Fruit fly (Drosophila melanogaster) whole organism, embryonic: ENCODE measurements around the gene cnc.

Experiments
- Blimp-1 ChIP-seq: fragments of 200-800 bp; sonication (Bioruptor generic); optimal IDR thresholded peaks from 3 replicates; lab custom pipeline; 2018; ENCODE audit warnings: missing biosample characterization, missing genetic modification characterization, mild to moderate bottlenecking, moderate library complexity, missing genetic modification reagents
- CG13287 ChIP-seq: fragments of 200-800 bp; sonication (Bioruptor generic); IDR thresholded peaks from 2 replicates; pipeline ENCODE4 v1.3.6; 2022; ENCODE audit warnings: missing biosample characterization, missing genetic modification characterization; ENCODE audit not compliant: partially characterized antibody
- CG15514 ChIP-seq: fragments of 200-800 bp; sonication (Bioruptor generic); optimal IDR thresholded peaks from 3 replicates; lab custom pipeline; 2017; ENCODE audit warnings: missing biosample characterization, missing genetic modification characterization, mild to moderate bottlenecking, moderate library complexity, missing genetic modification reagents
- CG1832 ChIP-seq: fragments of 200-800 bp; sonication (Bioruptor generic); optimal IDR thresholded peaks from 2 replicates; lab custom pipeline; 2017; ENCODE audit warnings: missing biosample characterization, mild to moderate bottlenecking, missing genetic modification characterization, inconsistent platforms
- CG2199 ChIP-seq: fragments of 200-800 bp; sonication (Bioruptor generic); IDR thresholded peaks from 3 replicates; pipeline ENCODE4 v1.3.6; 2022; ENCODE audit warnings: missing biosample characterization, missing genetic modification characterization
- CG30431 ChIP-seq: fragments of 200-800 bp; sonication (Bioruptor generic); optimal IDR thresholded peaks from 2 replicates; lab custom pipeline; 2017; ENCODE audit warnings: missing biosample characterization, missing genetic modification characterization
- CG32767 ChIP-seq: fragments of 200-800 bp; sonication (Bioruptor generic); IDR thresholded peaks from 2 replicates; pipeline ENCODE4 v1.3.6; 2022; ENCODE audit warnings: missing biosample characterization, missing genetic modification characterization
- CG43689 ChIP-seq: fragments of 200-800 bp; sonication (Bioruptor generic); IDR thresholded peaks from 2 replicates; pipeline ENCODE4 v1.3.6; 2022; ENCODE audit warnings: missing biosample characterization, missing genetic modification characterization
- CG6175 ChIP-seq: fragments of 200-800 bp; sonication (Bioruptor generic); IDR thresholded peaks from 3 replicates; pipeline ENCODE4 v1.3.6; 2022; ENCODE audit warnings: missing biosample characterization, missing genetic modification characterization
- CG6654 ChIP-seq: fragments of 200-800 bp; sonication (Bioruptor generic); optimal IDR thresholded peaks from 2 replicates; lab custom pipeline; 2017; ENCODE audit warnings: missing biosample characterization, mild to moderate bottlenecking, missing genetic modification characterization
- CG6791 ChIP-seq: fragments of 200-800 bp; sonication (Bioruptor generic); IDR thresholded peaks from 3 replicates; pipeline ENCODE4 v1.3.6; 2022; ENCODE audit warnings: missing biosample characterization, missing genetic modification characterization; ENCODE audit not compliant: partially characterized antibody
- CG7987 ChIP-seq: fragments of 200-800 bp; sonication (Bioruptor generic); optimal IDR thresholded peaks from 2 replicates; lab custom pipeline; 2018; ENCODE audit warnings: missing biosample characterization, mild to moderate bottlenecking, missing genetic modification characterization, moderate library complexity
- CG9727 ChIP-seq: fragments of 200-800 bp; sonication (Bioruptor generic); optimal IDR thresholded peaks from 3 replicates; lab custom pipeline; 2017; ENCODE audit warnings: missing biosample characterization, mild to moderate bottlenecking, missing genetic modification characterization
- CoRest ChIP-seq: fragments of 200-800 bp; sonication (Bioruptor generic); optimal IDR thresholded peaks from 3 replicates; lab custom pipeline; 2018; ENCODE audit warnings: missing biosample characterization, mild to moderate bottlenecking, missing genetic modification characterization, moderate library complexity
- CrebB ChIP-seq: fragments of 200-800 bp; sonication (Bioruptor generic); optimal IDR thresholded peaks from 3 replicates; lab custom pipeline; 2018; ENCODE audit warnings: missing biosample characterization, mild to moderate bottlenecking, missing genetic modification characterization
- Dref ChIP-seq: fragments of 200-800 bp; sonication (Bioruptor generic); IDR thresholded peaks from 2 replicates; pipeline ENCODE4 v1.3.6; 2022; ENCODE audit warnings: missing biosample characterization, missing genetic modification characterization
- Ets97D ChIP-seq: fragments of 200-800 bp; sonication (Bioruptor generic); optimal IDR thresholded peaks from 3 replicates; lab custom pipeline; 2016; ENCODE audit warnings: missing biosample characterization, missing genetic modification characterization
- HmgD ChIP-seq: fragments of 200-800 bp; sonication (Bioruptor generic); optimal IDR thresholded peaks from 3 replicates; lab custom pipeline; 2016; ENCODE audit warnings: missing biosample characterization, missing genetic modification characterization
- MBD-R2 ChIP-seq: fragments of 200-800 bp; sonication (Bioruptor generic); IDR thresholded peaks from 2 replicates; pipeline ENCODE4 v1.3.6; 2022; ENCODE audit warnings: missing biosample characterization, missing genetic modification characterization
- Med ChIP-seq: fragments of 200-800 bp; sonication (Bioruptor generic); peaks from one replicate; lab custom pipeline; 2016; ENCODE audit warnings: missing biosample characterization, missing genetic modification characterization, mild to moderate bottlenecking, inconsistent platforms, moderate library complexity
- Nf-YB ChIP-seq: fragments of 200-800 bp; sonication (Bioruptor generic); optimal IDR thresholded peaks from 3 replicates; lab custom pipeline; 2019; ENCODE audit warnings: missing biosample characterization, mild to moderate bottlenecking, missing genetic modification characterization, moderate library complexity
- Nf-YC ChIP-seq: fragments of 200-800 bp; optimal IDR thresholded peaks from 3 replicates; lab custom pipeline; 2019; ENCODE audit warnings: missing biosample characterization, mild to moderate bottlenecking, missing genetic modification characterization, moderate library complexity
- Oli ChIP-seq: fragments of 200-800 bp; sonication (Bioruptor generic); optimal IDR thresholded peaks from 2 replicates; lab custom pipeline; 2018; ENCODE audit warnings: missing biosample characterization, mild to moderate bottlenecking, missing genetic modification characterization, moderate library complexity
- Pdp1 ChIP-seq, 2 experiments: fragments of 200-800 bp; sonication (Bioruptor generic); optimal IDR thresholded peaks; 3 replicates each; lab custom pipeline; 2016; ENCODE audit warnings: missing biosample characterization in 2 of 2, missing genetic modification characterization in 2 of 2, mild to moderate bottlenecking in 1 of 2, moderate library complexity in 1 of 2
- Rx ChIP-seq: fragments of 200-800 bp; sonication (Bioruptor generic); IDR thresholded peaks from 2 replicates; pipeline ENCODE4 v1.3.6; 2022; ENCODE audit warnings: missing biosample characterization, missing genetic modification characterization
- Trl ChIP-seq, 3 experiments: fragments of >200 bp in 2 of 3; fragments of 200-800 bp in 1 of 3; sonication (Bioruptor generic) in 1 of 3; optimal IDR thresholded peaks; 2 replicates in 1 of 3; 3 replicates in 2 of 3; lab custom pipeline; 2016 to 2017; ENCODE audit warnings: missing biosample characterization in 1 of 3, missing genetic modification characterization in 1 of 3
- ab ChIP-seq: fragments of 200-800 bp; sonication (Bioruptor generic); optimal IDR thresholded peaks from 2 replicates; lab custom pipeline; 2016; ENCODE audit warnings: missing biosample characterization, missing genetic modification characterization
- amos ChIP-seq: fragments of 200-800 bp; sonication (Bioruptor generic); IDR thresholded peaks from 2 replicates; pipeline ENCODE4 v1.3.6; 2022; ENCODE audit warnings: missing biosample characterization, missing genetic modification characterization; ENCODE audit not compliant: partially characterized antibody
- bowl ChIP-seq: fragments of 200-800 bp; sonication (Bioruptor generic); IDR thresholded peaks from 2 replicates; pipeline ENCODE4 v1.3.6; 2022; ENCODE audit warnings: missing biosample characterization, missing genetic modification characterization
- cg ChIP-seq: fragments of 200-800 bp; sonication (Bioruptor generic); optimal IDR thresholded peaks from 3 replicates; lab custom pipeline; 2019; ENCODE audit warnings: missing biosample characterization, mild to moderate bottlenecking, missing genetic modification characterization, moderate library complexity
- chif ChIP-seq, 2 experiments: fragments of 200-800 bp; sonication (Bioruptor generic); optimal IDR thresholded peaks; 3 replicates each; lab custom pipeline; 2016; ENCODE audit warnings: missing biosample characterization in 2 of 2, missing genetic modification characterization in 2 of 2
- crc ChIP-seq: fragments of 200-800 bp; sonication (Bioruptor generic); optimal IDR thresholded peaks from 2 replicates; lab custom pipeline; 2016; ENCODE audit warnings: missing biosample characterization, missing genetic modification characterization
- gcm ChIP-seq: fragments of 200-800 bp; sonication (Bioruptor generic); optimal IDR thresholded peaks from 2 replicates; lab custom pipeline; 2019; ENCODE audit warnings: missing biosample characterization, mild to moderate bottlenecking, missing genetic modification characterization, moderate library complexity
- gt ChIP-seq: fragments of 200-800 bp; sonication (Bioruptor generic); IDR thresholded peaks from 2 replicates; pipeline ENCODE4 v1.3.6; 2022; ENCODE audit warnings: missing biosample characterization, missing genetic modification characterization
- jumu ChIP-seq: fragments of 200-800 bp; sonication (Bioruptor generic); optimal IDR thresholded peaks from 3 replicates; lab custom pipeline; 2016; ENCODE audit warnings: missing biosample characterization, missing genetic modification characterization
- klu ChIP-seq: fragments of 200-800 bp; sonication (Bioruptor generic); IDR thresholded peaks from 2 replicates; pipeline ENCODE4 v1.3.6; 2022; ENCODE audit warnings: missing biosample characterization, missing genetic modification characterization
- nom ChIP-seq: fragments of 200-800 bp; sonication (Bioruptor generic); optimal IDR thresholded peaks from 2 replicates; lab custom pipeline; 2017; ENCODE audit warnings: missing biosample characterization, missing genetic modification characterization, mild to moderate bottlenecking, moderate library complexity, missing genetic modification reagents
- oc ChIP-seq: fragments of 200-800 bp; sonication (Bioruptor generic); optimal IDR thresholded peaks from 2 replicates; lab custom pipeline; 2018; ENCODE audit warnings: missing biosample characterization, mild to moderate bottlenecking, missing genetic modification characterization, moderate library complexity
- phol ChIP-seq: fragments of 200-800 bp; sonication (Bioruptor generic); optimal IDR thresholded peaks from 3 replicates; lab custom pipeline; 2018; ENCODE audit warnings: missing biosample characterization, mild to moderate bottlenecking, missing genetic modification characterization, moderate library complexity
- sc ChIP-seq, 3 experiments: fragments of >200 bp in 2 of 3; fragments of 200-800 bp in 1 of 3; sonication (Bioruptor generic) in 1 of 3; optimal IDR thresholded peaks; 2 replicates in 2 of 3; 3 replicates in 1 of 3; lab custom pipeline; 2017; ENCODE audit warnings: mild to moderate bottlenecking in 1 of 3, missing biosample characterization in 1 of 3, missing genetic modification characterization in 1 of 3, missing genetic modification reagents in 1 of 3
- schlank ChIP-seq: fragments of 200-800 bp; sonication (Bioruptor generic); optimal IDR thresholded peaks from 2 replicates; lab custom pipeline; 2018; ENCODE audit warnings: missing biosample characterization, mild to moderate bottlenecking, missing genetic modification characterization
- seq ChIP-seq: fragments of 200-800 bp; sonication (Bioruptor generic); IDR thresholded peaks from 2 replicates; pipeline ENCODE4 v1.3.6; 2022; ENCODE audit warnings: missing biosample characterization, missing genetic modification characterization
- sim ChIP-seq: fragments of 200-800 bp; sonication (Bioruptor generic); IDR thresholded peaks from 2 replicates; pipeline ENCODE4 v1.3.6; 2022; ENCODE audit warnings: missing biosample characterization, missing genetic modification characterization
- slp2 ChIP-seq: fragments of 200-800 bp; sonication (Bioruptor generic); optimal IDR thresholded peaks from 2 replicates; lab custom pipeline; 2016; ENCODE audit warnings: missing biosample characterization, missing genetic modification characterization
- so ChIP-seq: fragments of 200-800 bp; sonication (Bioruptor generic); IDR thresholded peaks from 3 replicates; pipeline ENCODE4 v1.3.6; 2022; ENCODE audit warnings: missing biosample characterization, missing genetic modification characterization
- stwl ChIP-seq: fragments of 200-800 bp; sonication (Bioruptor generic); optimal IDR thresholded peaks from 3 replicates; lab custom pipeline; 2018; ENCODE audit warnings: missing biosample characterization, mild to moderate bottlenecking, missing genetic modification characterization, moderate library complexity
- zf30C ChIP-seq: fragments of 200-800 bp; sonication (Bioruptor generic); optimal IDR thresholded peaks from 3 replicates; lab custom pipeline; 2018; ENCODE audit warnings: missing biosample characterization, mild to moderate bottlenecking, missing genetic modification characterization

The cnc gene

dm6 chr3R:23207254-23207653 is 19.3 kb downstream of the cnc start:
- TF ChIP-seq gt (GFP tag; lab: Robert Waterston, UW) (no peak), crc (GFP tag; lab: Kevin White, UChicago) (no peak), Nf-YB (peak; percentile 71), schlank (tag; lab: Kevin White, UChicago) (no peak), Nf-YC (tag; lab: Kevin White, UChicago) (peak; percentile 76), seq (GFP tag; lab: Robert Waterston, UW) (peak; percentile 76; the same call in 1 of the 2 replicates), Dref (GFP tag; lab: Robert Waterston, UW) (no peak), phol (tag; lab: Kevin White, UChicago) (peak; percentile 40), zf30C (GFP tag; lab: Kevin White, UChicago) (no peak), cg (GFP tag; lab: Kevin White, UChicago) (peak; percentile 40)

- no peak for TF ChIP-seq CG43689 (GFP tag; lab: Robert Waterston, UW)
- TF ChIP-seq CG6175 (GFP tag; lab: Robert Waterston, UW): no peak
- TF ChIP-seq HmgD (GFP tag; lab: Kevin White, UChicago): no peak
- TF ChIP-seq sim (GFP tag; lab: Robert Waterston, UW): no peak
- no peak for TF ChIP-seq Blimp-1 (GFP tag; lab: Kevin White, UChicago)
- no peak for TF ChIP-seq CG32767 (GFP tag; lab: Robert Waterston, UW)
- TF ChIP-seq jumu (GFP tag; lab: Kevin White, UChicago): no peak
- no peak for TF ChIP-seq CG6654 (GFP tag; lab: Kevin White, UChicago)
- TF ChIP-seq sc (optimal IDR thresholded peaks at IDR 0.05; lab: Kevin White, UChicago): no peak
- no peak for TF ChIP-seq sc (GFP tag; optimal IDR thresholded peaks at IDR 0.05; lab: Kevin White, UChicago)
- no peak for TF ChIP-seq CG13287 (GFP tag; lab: Robert Waterston, UW)
- no peak for TF ChIP-seq slp2 (GFP tag; lab: Kevin White, UChicago)
- no peak for TF ChIP-seq schlank (tag; lab: Kevin White, UChicago)
- no peak for TF ChIP-seq Med (GFP tag; lab: Kevin White, UChicago)
- no peak for TF ChIP-seq CG9727 (GFP tag; lab: Kevin White, UChicago)
- TF ChIP-seq Rx (GFP tag; lab: Robert Waterston, UW): no peak
- no peak for TF ChIP-seq stwl (tag; lab: Kevin White, UChicago)
- no peak for TF ChIP-seq ab (GFP tag; lab: Kevin White, UChicago)
- no peak for TF ChIP-seq CG30431 (GFP tag; lab: Kevin White, UChicago)
- TF ChIP-seq amos: no peak
- no peak for TF ChIP-seq CG15514 (GFP tag; lab: Kevin White, UChicago)
These were observed 22.6 kb downstream of the cnc start, which contains the start of gene fzo for dm6 chr3R:23203934-23204333. Gene fzo, minus strand, starts transcription at chr3R:23204034.

DNA sequence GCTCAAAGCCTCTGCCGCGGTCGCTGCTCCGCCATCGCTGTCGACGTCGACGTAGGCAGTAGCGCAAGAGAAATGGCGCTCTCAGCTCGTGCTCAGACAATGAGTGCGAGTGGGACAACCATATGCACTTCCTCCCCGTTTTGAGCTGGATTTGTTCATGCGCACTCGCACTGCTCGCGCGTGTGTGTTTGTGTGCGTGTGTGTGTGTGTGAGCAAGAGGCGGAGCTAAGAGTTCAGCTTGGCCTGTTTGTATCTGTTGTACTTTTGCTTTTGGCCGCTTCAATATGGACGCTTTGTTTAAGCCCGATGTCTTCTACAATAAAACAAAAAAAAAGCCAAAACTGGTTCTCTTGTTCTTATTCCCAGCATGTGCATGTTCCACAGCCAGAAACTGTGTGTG is 25.4 kb downstream of the cnc start:
- TF ChIP-seq oc (tag; lab: Kevin White, UChicago): peak; percentile 52
- TF ChIP-seq gcm: peak; percentile 30
- TF ChIP-seq nom (GFP tag; lab: Kevin White, UChicago): peak; percentile 51
- peak; percentile 42; the same call in 1 of the 3 replicates for TF ChIP-seq so (GFP tag; lab: Robert Waterston, UW)
- TF ChIP-seq klu (GFP tag; lab: Robert Waterston, UW): no peak
- peak; percentile 31 to 49 for TF ChIP-seq Trl (optimal IDR thresholded peaks at IDR 0.05; lab: Kevin White, UChicago)
- TF ChIP-seq Trl (GFP tag; optimal IDR thresholded peaks at IDR 0.05; lab: Kevin White, UChicago): no peak
- TF ChIP-seq CrebB (tag; lab: Kevin White, UChicago): no peak
- TF ChIP-seq CoRest (tag; lab: Kevin White, UChicago): peak; percentile 23
- TF ChIP-seq CG6791 (GFP tag; lab: Robert Waterston, UW): no peak
- TF ChIP-seq Pdp1 (GFP tag; optimal IDR thresholded peaks at IDR 0.05; lab: Kevin White, UChicago): no peak
- TF ChIP-seq Ets97D (GFP tag; lab: Kevin White, UChicago): peak; percentile 47
- no peak for TF ChIP-seq MBD-R2 (GFP tag; lab: Robert Waterston, UW)
- no peak for TF ChIP-seq chif (GFP tag; optimal IDR thresholded peaks at IDR 0.05; lab: Kevin White, UChicago)
- peak; percentile 19 for TF ChIP-seq CG7987
- peak; percentile 28; the same call in 1 of the 2 replicates for TF ChIP-seq bowl (GFP tag; lab: Robert Waterston, UW)
- 0 out of 3 replicates have a peak, but pooled peaks have one; percentile 41 for TF ChIP-seq CG2199 (GFP tag; lab: Robert Waterston, UW)
- no peak for TF ChIP-seq Oli
- peak; percentile 96 for TF ChIP-seq Nf-YB
- peak; percentile 86 for TF ChIP-seq CG1832 (GFP tag; lab: Kevin White, UChicago)
